Worm (Caenorhabditis elegans): ENCODE measurements around the gene lig-4.
A peak's percentile ranks its signal among the peaks of the same experiment; 100 is the strongest.

Gene lig-4

ce11 chrIII:7498346-7498745 is 22.9 kb upstream of the lig-4 start (continued):
- TF ChIP-seq nhr-47 (tag; optimal IDR thresholded peaks at IDR 0.05) (peak; percentile 86), lir-3 (tag; optimal IDR thresholded peaks at IDR 0.05; ENCODE audit: poor library complexity) (peak; percentile 70), snpc-4 (tag; optimal IDR thresholded peaks at IDR 0.05) (peak; percentile 70), isw-1 (GFP tag; IDR thresholded peaks at IDR 0.05) (peak; percentile 81), grh-1 (GFP tag; IDR thresholded peaks at IDR 0.05) (peak; percentile 47; the same call in 1 of the 2 replicates), xbp-1 (tag; optimal IDR thresholded peaks at IDR 0.05) (peak; percentile 83), tbx-2 (tag; optimal IDR thresholded peaks at IDR 0.05) (peak; percentile 82), irx-1 (tag; optimal IDR thresholded peaks at IDR 0.05) (peak; percentile 30), unc-62 (GFP tag; optimal IDR thresholded peaks at IDR 0.05) (no peak), ets-5 (GFP tag; IDR thresholded peaks at IDR 0.05) (no peak), hlh-17 (GFP tag; optimal IDR thresholded peaks at IDR 0.05; ENCODE audit: borderline replicate concordance) (no peak), lsy-2 (tag; optimal IDR thresholded peaks at IDR 0.05) (peak; percentile 89 to 90), F16B12.6 (tag; optimal IDR thresholded peaks at IDR 0.05) (peak; percentile 61), nhr-12 (tag; optimal IDR thresholded peaks at IDR 0.05) (no peak), unc-98 (GFP tag; IDR thresholded peaks at IDR 0.05) (no peak), mab-9 (GFP tag; IDR thresholded peaks at IDR 0.05) (peak; percentile 63; the same call in 1 of the 2 replicates), dsc-1 (tag; optimal IDR thresholded peaks at IDR 0.05) (peak; percentile 77), fkh-8 (tag; optimal IDR thresholded peaks at IDR 0.05) (peak; percentile 85), lin-13 (GFP tag; optimal IDR thresholded peaks at IDR 0.05) (peak; percentile 99), fkh-10 (GFP tag; optimal IDR thresholded peaks at IDR 0.05) (peak; percentile 73), nhr-90 (tag; optimal IDR thresholded peaks at IDR 0.05; ENCODE audit: poor library complexity) (peak; percentile 78), vab-15 (tag; optimal IDR thresholded peaks at IDR 0.05) (peak; percentile 21), jun-1 (tag; optimal IDR thresholded peaks at IDR 0.05) (peak; percentile 82), rnt-1 (tag; optimal IDR thresholded peaks at IDR 0.05) (peak; percentile 86), nhr-19 (GFP tag; conservative IDR thresholded peaks at IDR 0.05) (peak; percentile 84), unc-130 (tag; optimal IDR thresholded peaks at IDR 0.05) (peak; percentile 59), skn-1 (tag; optimal IDR thresholded peaks at IDR 0.05) (peak; percentile 81), lin-15B (tag; optimal IDR thresholded peaks at IDR 0.05) (peak; percentile 95), pag-3 (tag; optimal IDR thresholded peaks at IDR 0.05; ENCODE audit: borderline replicate concordance, insufficient read depth) (peak; percentile 3), aha-1 (tag; optimal IDR thresholded peaks at IDR 0.05) (peak; percentile 45), ztf-4 (tag; optimal IDR thresholded peaks at IDR 0.05) (peak; percentile 62), unc-86 (tag; optimal IDR thresholded peaks at IDR 0.05) (peak; percentile 73), blmp-1 (tag; optimal IDR thresholded peaks at IDR 0.05) (peak; percentile 69), fos-1 (tag; optimal IDR thresholded peaks at IDR 0.05) (peak; percentile 66), aly-2 (tag; optimal IDR thresholded peaks at IDR 0.05) (peak; percentile 69), Y116A8C.19 (tag; optimal IDR thresholded peaks at IDR 0.05; ENCODE audit: borderline replicate concordance) (no peak), C16A3.4 (tag; optimal IDR thresholded peaks at IDR 0.05) (peak; percentile 85), elt-3 (tag; optimal IDR thresholded peaks at IDR 0.05) (peak in 3 of 6 experiments; percentile 53 to 63 (median 56)), nhr-20 (tag; optimal IDR thresholded peaks at IDR 0.05) (peak; percentile 86), ceh-88 (GFP tag; IDR thresholded peaks at IDR 0.05) (peak; percentile 51; the same call in 1 of the 2 replicates), zip-4 (GFP tag; optimal IDR thresholded peaks at IDR 0.05) (peak; percentile 13), sptf-1 (tag; optimal IDR thresholded peaks at IDR 0.05) (no peak), pax-3 (tag; optimal IDR thresholded peaks at IDR 0.05) (peak; percentile 77), swsn-7 (tag; optimal IDR thresholded peaks at IDR 0.05) (peak; percentile 84), mep-1 (tag; optimal IDR thresholded peaks at IDR 0.05) (peak; percentile 93), sup-37 (GFP tag; optimal IDR thresholded peaks at IDR 0.05) (peak; percentile 62), ces-1 (GFP tag; optimal IDR thresholded peaks at IDR 0.05) (no peak), nhr-84 (tag; optimal IDR thresholded peaks at IDR 0.05) (no peak), nhr-77 (tag; optimal IDR thresholded peaks at IDR 0.05) (peak; percentile 79), nhr-237 (tag; optimal IDR thresholded peaks at IDR 0.05) (peak; percentile 48), tlp-1 (tag; optimal IDR thresholded peaks at IDR 0.05) (no peak), unc-30 (tag; optimal IDR thresholded peaks at IDR 0.05) (no peak), zag-1 (tag; optimal IDR thresholded peaks at IDR 0.05) (no peak)
